Worm (Caenorhabditis elegans): ENCODE results near the gene ser-2.

Gene ser-2

ce11 chrX:15246182-15246581 is 56.6 kb downstream of the ser-2 start, which contains the start of gene piki-1:
TSS of gene piki-1 (minus strand) at chrX:15246399.
- TF ChIP-seq efl-1 (optimal IDR thresholded peaks at IDR 0.05) (no peak), efl-1 (GFP tag; optimal IDR thresholded peaks at IDR 0.05 in 1 of 2) (peak in 1 of 2 experiments; percentile 91), lin-15B (tag; optimal IDR thresholded peaks at IDR 0.05) (no peak), ces-1 (GFP tag; optimal IDR thresholded peaks at IDR 0.05) (no peak), ceh-90 (tag; optimal IDR thresholded peaks at IDR 0.05) (no peak)

ce11 chrX:15242726-15243125 is 60.0 kb downstream of the ser-2 start:
- no peak for TF ChIP-seq unc-130 (tag; optimal IDR thresholded peaks at IDR 0.05)
- TF ChIP-seq ets-5 (GFP tag; IDR thresholded peaks at IDR 0.05): no peak
- TF ChIP-seq lin-35 (GFP tag; optimal IDR thresholded peaks at IDR 0.05): no peak
- TF ChIP-seq nhr-11 (tag; optimal IDR thresholded peaks at IDR 0.05): no peak
- TF ChIP-seq lin-14 (GFP tag; optimal IDR thresholded peaks at IDR 0.05): no peak
- no peak for TF ChIP-seq lir-3 (tag; optimal IDR thresholded peaks at IDR 0.05; ENCODE audit: poor library complexity)
- no peak for TF ChIP-seq egl-27 (tag; optimal IDR thresholded peaks at IDR 0.05)
- no peak for TF ChIP-seq ztf-11 (tag; optimal IDR thresholded peaks at IDR 0.05)
- TF ChIP-seq rnt-1 (tag; optimal IDR thresholded peaks at IDR 0.05): no peak
- no peak for TF ChIP-seq snu-23 (GFP tag; optimal IDR thresholded peaks at IDR 0.05)
- TF ChIP-seq nhr-71 (tag; optimal IDR thresholded peaks at IDR 0.05): no peak
- no peak for TF ChIP-seq nhr-76 (tag; optimal IDR thresholded peaks at IDR 0.05)
- no peak for TF ChIP-seq pag-3 (tag; optimal IDR thresholded peaks at IDR 0.05; ENCODE audit: borderline replicate concordance, insufficient read depth)
- TF ChIP-seq efl-3 (GFP tag; optimal IDR thresholded peaks at IDR 0.05): no peak
- TF ChIP-seq pax-3 (tag; optimal IDR thresholded peaks at IDR 0.05): no peak
- TF ChIP-seq mab-9 (GFP tag; IDR thresholded peaks at IDR 0.05): no peak
- no peak for TF ChIP-seq nhr-47 (tag; optimal IDR thresholded peaks at IDR 0.05)
- no peak for TF ChIP-seq aha-1 (tag; optimal IDR thresholded peaks at IDR 0.05)
- no peak for TF ChIP-seq lin-39 (tag; optimal IDR thresholded peaks at IDR 0.05)

ce11 chrX:15241169-15241568 is 61.6 kb downstream of the ser-2 start:
- no peak for TF ChIP-seq snu-23 (GFP tag; optimal IDR thresholded peaks at IDR 0.05)
- TF ChIP-seq elt-2 (tag; optimal IDR thresholded peaks at IDR 0.05): peak; percentile 1
- TF ChIP-seq mdl-1 (tag; optimal IDR thresholded peaks at IDR 0.05): no peak
- no peak for TF ChIP-seq efl-1 (optimal IDR thresholded peaks at IDR 0.05)
- TF ChIP-seq efl-1 (GFP tag; optimal IDR thresholded peaks at IDR 0.05 in 1 of 2): peak in 1 of 2 experiments; percentile 67
- TF ChIP-seq nhr-90 (tag; optimal IDR thresholded peaks at IDR 0.05; ENCODE audit: poor library complexity): no peak

Measured in whole organism, L1 larva.